Worm (Caenorhabditis elegans): ENCODE measurements around the gene pdr-1.

ce11 chrIII:13742028-13742427 lies 29.3 kb upstream of the pdr-1 start:
- no peak for TF ChIP-seq W03F9.2 (tag; optimal IDR thresholded peaks at IDR 0.05)
- no peak for TF ChIP-seq dao-5 (tag; optimal IDR thresholded peaks at IDR 0.05)
- no peak for TF ChIP-seq him-1 (tag; optimal IDR thresholded peaks at IDR 0.05)
